Fruit fly (Drosophila melanogaster): ENCODE measurements around the gene Reepl1.

Reepl1 gene

dm6 chrX:11548701-11549100, 23.8 kb upstream of the Reepl1 start (continued):
- TF ChIP-seq Hr38 (GFP tag; optimal IDR thresholded peaks at IDR 0.05) = no peak
- TF ChIP-seq CG16779 (tag; optimal IDR thresholded peaks at IDR 0.05) = peak; percentile 37
- TF ChIP-seq topi (GFP tag; optimal IDR thresholded peaks at IDR 0.05) = peak; percentile 30
- TF ChIP-seq svp (GFP tag) = peak; percentile 11
- peak; percentile 76 for TF ChIP-seq CG15336 (GFP tag; IDR thresholded peaks at IDR 0.05)
- TF ChIP-seq lz (GFP tag; optimal IDR thresholded peaks at IDR 0.05) = no peak
- TF ChIP-seq CG3919 (GFP tag; optimal IDR thresholded peaks at IDR 0.05) = peak; percentile 65
- no peak for TF ChIP-seq CG8632 (GFP tag; optimal IDR thresholded peaks at IDR 0.05)
- TF ChIP-seq CG8119 (GFP tag; IDR thresholded peaks at IDR 0.05) = peak; percentile 73; the same call in 2 of the 3 replicates
- peak; percentile 68; the same call in 2 of the 3 replicates for TF ChIP-seq CG6163 (GFP tag; IDR thresholded peaks at IDR 0.05)
- peak; percentile 54 for TF ChIP-seq Hr4 (GFP tag; optimal IDR thresholded peaks at IDR 0.05)
- TF ChIP-seq CG34406 (GFP tag; optimal IDR thresholded peaks at IDR 0.05) = no peak
- peak; percentile 9 for TF ChIP-seq CG31627 (GFP tag; optimal IDR thresholded peaks at IDR 0.05)
- TF ChIP-seq OdsH (GFP tag; optimal IDR thresholded peaks at IDR 0.05) = peak; percentile 52
- TF ChIP-seq esn (GFP tag; optimal IDR thresholded peaks at IDR 0.05) = no peak
- TF ChIP-seq CG6276 (GFP tag; optimal IDR thresholded peaks at IDR 0.05) = peak; percentile 74
- TF ChIP-seq Eip78C (GFP tag) = peak; percentile 91
- TF ChIP-seq Ets96B (tag; optimal IDR thresholded peaks at IDR 0.05) = peak; percentile 27
- no peak for TF ChIP-seq CG9139 (GFP tag; optimal IDR thresholded peaks at IDR 0.05)
- no peak for TF ChIP-seq Hr39 (GFP tag; optimal IDR thresholded peaks at IDR 0.05)
- TF ChIP-seq CG11294 (GFP tag; IDR thresholded peaks at IDR 0.05) = no peak; the same call in 1 of the 2 replicates
- TF ChIP-seq CG1621 (tag; optimal IDR thresholded peaks at IDR 0.05) = peak; percentile 15
- peak; percentile 2 for TF ChIP-seq Met (GFP tag; optimal IDR thresholded peaks at IDR 0.05)
- no peak for TF ChIP-seq CG8319 (GFP tag; optimal IDR thresholded peaks at IDR 0.05)
- TF ChIP-seq Gug (GFP tag; IDR thresholded peaks at IDR 0.05) = peak; percentile 34; the same call in 1 of the 2 replicates
- TF ChIP-seq CG3032 (tag; optimal IDR thresholded peaks at IDR 0.05) = peak; percentile 24
- TF ChIP-seq Sox15 (GFP tag; optimal IDR thresholded peaks at IDR 0.05) = no peak
- TF ChIP-seq eg (GFP tag; IDR thresholded peaks at IDR 0.05) = peak; percentile 70
- TF ChIP-seq CG10669 (GFP tag; optimal IDR thresholded peaks at IDR 0.05) = peak; percentile 38
- peak; percentile 13 for TF ChIP-seq cyc (GFP tag; optimal IDR thresholded peaks at IDR 0.05)
- TF ChIP-seq CG32006 (GFP tag; optimal IDR thresholded peaks at IDR 0.05) = peak; percentile 83
- no peak for TF ChIP-seq ss (GFP tag; optimal IDR thresholded peaks at IDR 0.05)
- TF ChIP-seq CG7368 (GFP tag; optimal IDR thresholded peaks at IDR 0.05) = peak; percentile 29
- no peak for TF ChIP-seq CG11902 (GFP tag; optimal IDR thresholded peaks at IDR 0.05)
- peak; percentile 33 for TF ChIP-seq CG4318 (GFP tag; optimal IDR thresholded peaks at IDR 0.05)
- TF ChIP-seq Smox (GFP tag; optimal IDR thresholded peaks at IDR 0.05) = no peak
- peak; percentile 57 for TF ChIP-seq net (GFP tag; optimal IDR thresholded peaks at IDR 0.05)
- peak; percentile 54 for TF ChIP-seq pdm3 (GFP tag; optimal IDR thresholded peaks at IDR 0.05)

dm6 chrX:11550078-11550477, 22.4 kb upstream of the Reepl1 start:
- no peak for TF ChIP-seq CG6276 (GFP tag; optimal IDR thresholded peaks at IDR 0.05)
- TF ChIP-seq CG7368 (GFP tag; optimal IDR thresholded peaks at IDR 0.05) = no peak
- TF ChIP-seq Met (GFP tag; optimal IDR thresholded peaks at IDR 0.05) = peak; percentile 60
- TF ChIP-seq Gug (GFP tag; IDR thresholded peaks at IDR 0.05) = peak; percentile 34; the same call in 1 of the 2 replicates
- peak; percentile 38 for TF ChIP-seq CG6792 (GFP tag; optimal IDR thresholded peaks at IDR 0.05)
- peak; percentile 17 for TF ChIP-seq CG32006 (GFP tag; optimal IDR thresholded peaks at IDR 0.05)
- TF ChIP-seq CG11294 (GFP tag; IDR thresholded peaks at IDR 0.05) = no peak
- no peak for TF ChIP-seq dsx (GFP tag; optimal IDR thresholded peaks at IDR 0.05; ENCODE audit: poor library complexity, severe bottlenecking)
- TF ChIP-seq OdsH (GFP tag; optimal IDR thresholded peaks at IDR 0.05) = peak; percentile 33
- TF ChIP-seq vri (GFP tag; optimal IDR thresholded peaks at IDR 0.05) = peak; percentile 25
- peak; percentile 23 for TF ChIP-seq Eip75B (GFP tag; optimal IDR thresholded peaks at IDR 0.05)
- TF ChIP-seq achi (GFP tag; optimal IDR thresholded peaks at IDR 0.05) = peak; percentile 57
- peak; percentile 70 for TF ChIP-seq svp (GFP tag)
- TF ChIP-seq pdm3 (GFP tag; optimal IDR thresholded peaks at IDR 0.05) = peak; percentile 49
- no peak for TF ChIP-seq CG6808 (GFP tag; optimal IDR thresholded peaks at IDR 0.05)
- TF ChIP-seq esn (GFP tag; optimal IDR thresholded peaks at IDR 0.05) = peak; percentile 61
- TF ChIP-seq CG8632 (GFP tag; optimal IDR thresholded peaks at IDR 0.05) = peak; percentile 24
- TF ChIP-seq Sox102F (GFP tag; optimal IDR thresholded peaks at IDR 0.05) = peak; percentile 38
- TF ChIP-seq Blimp-1 (GFP tag; optimal IDR thresholded peaks at IDR 0.05) = no peak
- peak; percentile 40 for TF ChIP-seq CG10631 (GFP tag; optimal IDR thresholded peaks at IDR 0.05)
- TF ChIP-seq Sox14 (GFP tag; optimal IDR thresholded peaks at IDR 0.05) = peak; percentile 37
- TF ChIP-seq CG8119 (GFP tag; IDR thresholded peaks at IDR 0.05) = peak; percentile 47; the same call in 1 of the 3 replicates
- peak; percentile 66 for TF ChIP-seq topi (GFP tag; optimal IDR thresholded peaks at IDR 0.05)
- TF ChIP-seq net (GFP tag; optimal IDR thresholded peaks at IDR 0.05) = peak; percentile 38
- TF ChIP-seq CG3032 (tag; optimal IDR thresholded peaks at IDR 0.05) = peak; percentile 16
- peak; percentile 56 for TF ChIP-seq Smox (GFP tag; optimal IDR thresholded peaks at IDR 0.05)
- peak; percentile 53 for TF ChIP-seq cyc (GFP tag; optimal IDR thresholded peaks at IDR 0.05)
- peak; percentile 42 for TF ChIP-seq Ets21C (GFP tag; optimal IDR thresholded peaks at IDR 0.05)
- peak; percentile 66 for TF ChIP-seq Hr39 (GFP tag; optimal IDR thresholded peaks at IDR 0.05)
- peak; percentile 12 for TF ChIP-seq Hr4 (GFP tag; optimal IDR thresholded peaks at IDR 0.05)
- peak; percentile 26 for TF ChIP-seq CG10669 (GFP tag; optimal IDR thresholded peaks at IDR 0.05)

Data from whole organism, prepupa.